Worm (Caenorhabditis elegans) whole organism, early embryonic: ENCODE measurements around the gene ubxn-2.
"Not testable (repeated sequence)": the region's sequence is repeated elsewhere in the genome, so short reads cannot be mapped to it uniquely, and the experiment has no call there.

Source experiments
- B0310.2 ChIP-seq: sonication (generic microtip); optimal IDR thresholded peaks from 2 replicates; lab custom pipeline; 2016; ENCODE audit warnings: mild to moderate bottlenecking, missing genetic modification characterization, missing compliant biosample characterization
- F13C5.2 ChIP-seq: sonication (generic microtip); optimal IDR thresholded peaks from 2 replicates; lab custom pipeline; 2017; ENCODE audit warnings: mild to moderate bottlenecking, missing genetic modification characterization, inconsistent platforms, missing compliant biosample characterization
- aly-1 ChIP-seq: sonication (generic microtip); optimal IDR thresholded peaks from 2 replicates; lab custom pipeline; 2016; ENCODE audit warnings: missing genetic modification characterization, missing compliant biosample characterization
- ama-1 ChIP-seq: fragments of 150-350 bp; optimal IDR thresholded peaks from 2 replicates; lab custom pipeline; 2014
- ceh-13 ChIP-seq: fragments of 200-800 bp; sonication (Bioruptor generic); optimal IDR thresholded peaks from 2 replicates; lab custom pipeline; 2018; ENCODE audit warnings: mild to moderate bottlenecking, missing genetic modification characterization, missing compliant biosample characterization
- ceh-36 ChIP-seq: sonication (generic microtip); optimal IDR thresholded peaks from 2 replicates; lab custom pipeline; 2016; ENCODE audit warnings: missing genetic modification characterization, inconsistent platforms, missing compliant biosample characterization
- ets-7 ChIP-seq: sonication (generic microtip); optimal IDR thresholded peaks from 2 replicates; lab custom pipeline; 2016; ENCODE audit warnings: missing genotype, missing genetic modification characterization, missing compliant biosample characterization
- flt-1 ChIP-seq: fragments of 200-800 bp; sonication (Bioruptor generic); IDR thresholded peaks from 2 replicates; pipeline ENCODE4 v1.3.6; 2022; ENCODE audit warnings: missing genetic modification characterization, missing compliant biosample characterization
- hmbx-1 ChIP-seq: sonication (generic microtip); optimal IDR thresholded peaks from 2 replicates; lab custom pipeline; 2016; ENCODE audit warnings: mild to moderate bottlenecking, missing genetic modification characterization, missing compliant biosample characterization
- hmg-4 ChIP-seq: fragments of 200-800 bp; sonication (Bioruptor generic); optimal IDR thresholded peaks from 2 replicates; lab custom pipeline; 2018; ENCODE audit warnings: mild to moderate bottlenecking, missing genetic modification characterization, missing compliant biosample characterization
- hnd-1 ChIP-seq: sonication (generic microtip); optimal IDR thresholded peaks from 2 replicates; lab custom pipeline; 2016; ENCODE audit warnings: missing genetic modification characterization, missing compliant biosample characterization
- pes-1 ChIP-seq: fragments of 200-800 bp; sonication (Bioruptor generic); IDR thresholded peaks from 2 replicates; pipeline ENCODE4 v1.3.6; 2022; ENCODE audit warnings: missing genetic modification reagents, missing genetic modification characterization, missing compliant biosample characterization
- scrt-1 ChIP-seq: fragments of 200-800 bp; sonication (Bioruptor generic); IDR thresholded peaks from 2 replicates; pipeline ENCODE4 v1.3.6; 2022; ENCODE audit warnings: missing genetic modification characterization, missing compliant biosample characterization
- sea-1 ChIP-seq: fragments of 200-800 bp; sonication (Bioruptor generic); conservative IDR thresholded peaks from 2 replicates; pipeline ENCODE4 v1.3.6; 2022; ENCODE audit warnings: missing genetic modification characterization, missing compliant biosample characterization
- tbx-11 ChIP-seq: fragments of 200-800 bp; sonication (Bioruptor generic); IDR thresholded peaks from 2 replicates; pipeline ENCODE4 v1.3.6; 2022; ENCODE audit warnings: missing genetic modification characterization, missing compliant biosample characterization
- tbx-37 ChIP-seq: fragments of 200-800 bp; sonication (Bioruptor generic); conservative IDR thresholded peaks from 2 replicates; pipeline ENCODE4 v1.3.6; 2022; ENCODE audit warnings: missing genetic modification reagents, missing genetic modification characterization, missing compliant biosample characterization
- tra-4 ChIP-seq: sonication (generic microtip); optimal IDR thresholded peaks from 2 replicates; lab custom pipeline; 2017; ENCODE audit warnings: missing genetic modification characterization, missing compliant biosample characterization

ubxn-2 gene

ce11 chrIV:2734675-2735074 is 9.1 kb upstream of the ubxn-2 start:
- TF ChIP-seq hmbx-1 (tag; lab: Kevin White, UChicago) (no peak), ama-1 (lab: Kevin White, UChicago) (no peak), flt-1 (no peak), F13C5.2 (tag; lab: Kevin White, UChicago) (no peak), tra-4 (no peak), hmg-4 (GFP tag; lab: Kevin White, UChicago) (no peak), B0310.2 (tag; lab: Kevin White, UChicago) (no peak), hnd-1 (tag; lab: Kevin White, UChicago) (no peak), tbx-11 (GFP tag; lab: Robert Waterston, UW) (no peak), ets-7 (tag; lab: Kevin White, UChicago) (no peak), aly-1 (tag; lab: Kevin White, UChicago) (no peak), scrt-1 (no peak), sea-1 (no peak), ceh-13 (GFP tag; lab: Kevin White, UChicago) (no peak), ceh-36 (tag; lab: Kevin White, UChicago) (no peak), tbx-37 (GFP tag; lab: Robert Waterston, UW) (no peak), pes-1 (no peak)

- TF ChIP-seq hmg-4 (GFP tag; lab: Kevin White, UChicago), result no peak
- TF ChIP-seq tbx-11 (GFP tag; lab: Robert Waterston, UW), result no peak
- TF ChIP-seq aly-1 (tag; lab: Kevin White, UChicago), result no peak
- TF ChIP-seq hnd-1 (tag; lab: Kevin White, UChicago), result no peak
- TF ChIP-seq tra-4, result no peak
- TF ChIP-seq flt-1, result no peak
- TF ChIP-seq ama-1 (lab: Kevin White, UChicago), result no peak
- no peak for TF ChIP-seq tbx-37 (GFP tag; lab: Robert Waterston, UW)
- TF ChIP-seq ceh-13 (GFP tag; lab: Kevin White, UChicago), result no peak
- TF ChIP-seq B0310.2 (tag; lab: Kevin White, UChicago), result no peak
Measured at ce11 chrIV:2729957-2730356, 4.3 kb upstream of the ubxn-2 start, which contains the start of gene Y94H6A.2. Gene Y94H6A.2 (plus strand): TSS chrIV:2730292.

DNA sequence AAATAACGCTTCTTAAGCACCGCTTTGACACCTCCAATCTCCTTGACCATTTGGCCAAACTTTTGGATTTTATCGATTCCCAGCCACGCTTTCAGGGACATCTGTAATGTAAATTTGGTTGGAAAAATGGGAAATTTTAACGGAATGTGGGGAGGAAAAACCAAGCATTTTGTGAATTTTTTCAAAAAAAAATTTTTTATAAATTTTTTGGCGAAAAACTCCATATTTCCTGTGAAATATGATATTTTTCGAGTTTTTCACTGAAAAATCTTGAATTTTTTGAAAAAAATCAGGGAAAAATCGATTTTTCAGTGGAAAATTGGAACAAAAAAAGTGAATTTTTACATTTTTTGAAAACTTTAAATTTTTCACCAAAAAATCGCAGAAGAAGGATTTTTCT is 5.9 kb downstream of the ubxn-2 start, which contains the start of gene ndua-12:
Gene ndua-12, minus strand, starts transcription at position 101 of the 400 bp plus-strand sequence.
- not testable (repeated sequence) for TF ChIP-seq hmbx-1, aly-1, ceh-36 (tag; lab: Kevin White, UChicago)

DNA sequence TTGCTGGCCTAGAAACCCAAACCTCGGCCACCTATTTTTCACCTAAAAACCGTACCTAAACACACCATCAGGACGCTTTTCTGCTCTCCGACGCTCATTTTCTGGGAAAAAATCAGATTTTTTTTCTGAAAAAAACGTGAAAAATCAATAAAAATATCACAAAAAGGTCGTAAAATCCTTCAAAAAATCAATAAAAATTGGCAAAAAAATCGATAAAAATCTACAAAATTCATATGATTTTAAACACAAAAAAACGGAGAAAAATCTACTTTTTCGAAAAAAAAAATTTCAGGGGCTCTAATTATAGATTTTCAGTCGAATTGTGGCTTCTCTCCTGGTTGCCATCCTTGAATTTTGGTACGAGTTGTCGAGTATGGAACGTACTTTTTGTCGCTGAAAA is 9.1 kb downstream of the ubxn-2 start, which contains the start of gene Y94H6A.7:
Gene Y94H6A.7, minus strand, starts transcription at position 101 of the 400 bp plus-strand sequence.
- TF ChIP-seq B0310.2 (tag; lab: Kevin White, UChicago); pes-1; hnd-1 (tag; lab: Kevin White, UChicago): not testable (repeated sequence)

- TF ChIP-seq ceh-36 (tag; lab: Kevin White, UChicago) (no peak), hmg-4 (GFP tag; lab: Kevin White, UChicago) (no peak), hnd-1 (tag; lab: Kevin White, UChicago) (no peak), tbx-11 (GFP tag; lab: Robert Waterston, UW) (no peak), scrt-1 (no peak), ceh-13 (GFP tag; lab: Kevin White, UChicago) (no peak), pes-1 (no peak), F13C5.2 (tag; lab: Kevin White, UChicago) (no peak), aly-1 (tag; lab: Kevin White, UChicago) (no peak), flt-1 (no peak), tbx-37 (GFP tag; lab: Robert Waterston, UW) (no peak), B0310.2 (tag; lab: Kevin White, UChicago) (no peak), tra-4 (no peak), hmbx-1 (tag; lab: Kevin White, UChicago) (no peak), ama-1 (lab: Kevin White, UChicago) (no peak), sea-1 (no peak), ets-7 (tag; lab: Kevin White, UChicago) (no peak)
Measured at ce11 chrIV:2712935-2713334, 12.7 kb downstream of the ubxn-2 start, which contains the start of gene Y94H6A.12. Gene Y94H6A.12 (minus strand): TSS chrIV:2713035.

- TF ChIP-seq hmg-4 (GFP tag; lab: Kevin White, UChicago) (no peak), sea-1 (no peak), hnd-1 (tag; lab: Kevin White, UChicago) (no peak), tra-4 (no peak), F13C5.2 (tag; lab: Kevin White, UChicago) (no peak), pes-1 (no peak), tbx-11 (GFP tag; lab: Robert Waterston, UW) (no peak), tbx-37 (GFP tag; lab: Robert Waterston, UW) (no peak), ceh-36 (tag; lab: Kevin White, UChicago) (no peak), scrt-1 (no peak), flt-1 (no peak), aly-1 (tag; lab: Kevin White, UChicago) (no peak), ama-1 (lab: Kevin White, UChicago) (no peak), hmbx-1 (tag; lab: Kevin White, UChicago) (no peak)
Measured at ce11 chrIV:2711122-2711669, 14.4 kb downstream of the ubxn-2 start.

ce11 chrIV:2710203-2710935 is 15.2 kb downstream of the ubxn-2 start, which contains the start of gene Y94H6A.10:
Gene Y94H6A.10 (minus strand): TSS chrIV:2710666.
- TF ChIP-seq F13C5.2 (tag; lab: Kevin White, UChicago), result no peak
- no peak for TF ChIP-seq ama-1 (lab: Kevin White, UChicago)
- TF ChIP-seq tbx-11 (GFP tag; lab: Robert Waterston, UW), result no peak
- TF ChIP-seq flt-1, result no peak
- TF ChIP-seq tra-4, result no peak
